Worm (Caenorhabditis elegans): ENCODE results near the gene Y59A8B.26.
"Not testable (repeated sequence)": the region's sequence is repeated elsewhere in the genome, so short reads cannot be mapped to it uniquely, and the experiment has no call there.

ce11 chrV:18010737-18011136, at the start of gene Y59A8B.26:
- not testable (repeated sequence) for TF ChIP-seq ama-1 (optimal IDR thresholded peaks at IDR 0.05); nhr-77 (tag; optimal IDR thresholded peaks at IDR 0.05); mdl-1 (tag; optimal IDR thresholded peaks at IDR 0.05); unc-39 (tag; optimal IDR thresholded peaks at IDR 0.05); ztf-11 (tag; optimal IDR thresholded peaks at IDR 0.05); snpc-4 (tag; optimal IDR thresholded peaks at IDR 0.05); zag-1 (tag; optimal IDR thresholded peaks at IDR 0.05); pha-4 (tag; optimal IDR thresholded peaks at IDR 0.05); R02D3.7 (tag; optimal IDR thresholded peaks at IDR 0.05); ceh-82 (tag; optimal IDR thresholded peaks at IDR 0.05)

All from whole organism, L3 larva.